Worm (Caenorhabditis elegans): ENCODE results near the gene F42A10.7.

Gene F42A10.7

DNA sequence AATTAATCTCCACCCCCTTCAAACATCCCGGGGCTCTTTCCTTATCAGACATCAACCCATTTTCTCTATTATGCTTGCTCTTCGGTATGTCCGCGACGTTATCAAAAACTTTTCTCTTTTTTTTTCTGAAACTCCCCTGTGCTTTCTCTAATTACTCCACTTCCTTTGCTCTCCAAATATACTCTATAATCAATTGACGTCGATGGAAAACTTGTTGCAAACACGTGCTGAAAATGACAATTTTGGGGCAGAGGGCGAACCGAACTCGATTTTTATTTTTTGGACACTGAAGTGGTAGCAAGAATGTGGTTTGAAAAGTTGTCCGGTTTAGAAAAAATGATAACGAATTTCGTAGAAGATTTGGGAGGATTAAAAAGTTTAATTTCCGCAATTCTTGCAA, 576 bp upstream of the F42A10.7 start:
- no peak for TF ChIP-seq ref-1 (GFP tag; conservative IDR thresholded peaks at IDR 0.05)
- no peak for TF ChIP-seq med-1 (GFP tag; optimal IDR thresholded peaks at IDR 0.05; ENCODE audit: insufficient read depth)

DNA sequence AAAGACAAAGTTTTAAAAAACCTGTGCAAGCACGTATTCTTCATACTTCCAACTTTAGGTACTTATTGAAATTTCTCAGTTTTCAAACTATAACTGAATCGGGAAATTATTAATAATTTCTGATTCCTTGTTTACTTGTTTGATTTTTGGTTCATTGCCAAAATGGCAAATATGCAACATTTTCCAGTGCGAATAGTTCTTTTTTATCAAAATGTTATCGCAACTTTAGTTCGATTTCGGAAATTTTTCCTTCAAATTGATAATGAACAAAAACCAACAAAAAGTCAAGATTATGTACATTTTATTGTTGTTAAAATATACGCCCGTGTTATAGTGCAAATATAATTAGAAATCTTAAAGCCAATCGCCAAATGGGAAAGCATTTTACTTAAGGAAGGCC, 855 bp downstream of the F42A10.7 start:
- TF ChIP-seq ref-1 (GFP tag; conservative IDR thresholded peaks at IDR 0.05) (no peak), ztf-23 (GFP tag; IDR thresholded peaks at IDR 0.05) (no peak), ztf-29 (GFP tag; IDR thresholded peaks at IDR 0.05) (no peak), med-1 (GFP tag; optimal IDR thresholded peaks at IDR 0.05; ENCODE audit: insufficient read depth) (no peak), T22C8.4 (GFP tag; IDR thresholded peaks at IDR 0.05) (no peak), flt-1 (GFP tag; IDR thresholded peaks at IDR 0.05) (no peak), klf-2 (GFP tag; conservative IDR thresholded peaks at IDR 0.05) (no peak), cog-1 (tag; optimal IDR thresholded peaks at IDR 0.05) (no peak), tab-1 (GFP tag; IDR thresholded peaks at IDR 0.05) (no peak)

DNA sequence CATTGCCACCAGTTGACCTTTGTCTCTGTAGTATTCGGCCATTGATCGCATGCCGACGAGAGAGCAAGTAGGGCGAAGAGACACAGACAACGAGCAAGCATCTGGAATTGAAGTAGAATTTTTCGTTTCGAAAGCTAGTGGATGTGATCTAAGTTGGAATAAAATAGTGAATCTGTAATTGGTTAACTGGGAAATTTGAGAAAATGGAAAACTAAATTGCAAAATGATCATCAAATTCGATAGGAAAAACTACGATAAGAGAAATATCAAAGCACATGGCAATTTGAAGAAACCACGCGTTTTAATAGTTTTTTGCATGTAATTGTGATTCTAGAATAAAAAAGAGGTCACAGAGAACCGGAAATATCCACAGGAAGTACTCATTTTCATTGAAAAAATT, 1.7 kb downstream of the F42A10.7 start, which contains the start of gene F42A10.6:
Gene F42A10.6 (minus strand): TSS at position 101 of the 400 bp plus-strand sequence.
- no peak for TF ChIP-seq T22C8.4 (GFP tag; IDR thresholded peaks at IDR 0.05)
- no peak for TF ChIP-seq klf-2 (GFP tag; conservative IDR thresholded peaks at IDR 0.05)
- no peak for TF ChIP-seq cog-1 (tag; optimal IDR thresholded peaks at IDR 0.05)
- no peak for TF ChIP-seq ztf-23 (GFP tag; IDR thresholded peaks at IDR 0.05)
- no peak for TF ChIP-seq ref-1 (GFP tag; conservative IDR thresholded peaks at IDR 0.05)
- TF ChIP-seq ztf-29 (GFP tag; IDR thresholded peaks at IDR 0.05), result no peak
- no peak for TF ChIP-seq med-1 (GFP tag; optimal IDR thresholded peaks at IDR 0.05; ENCODE audit: insufficient read depth)
- no peak for TF ChIP-seq flt-1 (GFP tag; IDR thresholded peaks at IDR 0.05)
- no peak for TF ChIP-seq tab-1 (GFP tag; IDR thresholded peaks at IDR 0.05)

DNA sequence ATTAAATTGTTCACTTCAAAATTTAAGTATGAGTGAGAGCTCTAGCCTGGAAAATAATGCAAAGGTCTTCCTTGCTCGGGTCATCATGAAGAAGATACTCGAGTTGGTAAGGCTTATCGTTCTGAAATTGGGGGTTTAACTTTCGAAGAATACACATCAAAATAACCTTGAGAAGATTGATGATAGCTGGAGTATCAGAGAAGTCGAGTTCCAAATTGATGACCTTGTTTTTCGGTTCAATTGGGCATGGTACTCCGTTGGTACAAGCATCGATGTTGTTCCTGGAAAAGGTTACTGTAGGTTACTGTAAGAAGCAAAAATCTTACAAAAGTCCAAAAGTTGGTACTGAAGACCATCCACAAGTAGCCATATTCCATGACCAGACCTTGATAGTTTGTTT, 2.3 kb downstream of the F42A10.7 start:
- no peak for TF ChIP-seq T22C8.4 (GFP tag; IDR thresholded peaks at IDR 0.05)
- no peak for TF ChIP-seq ref-1 (GFP tag; conservative IDR thresholded peaks at IDR 0.05)
- no peak for TF ChIP-seq flt-1 (GFP tag; IDR thresholded peaks at IDR 0.05)
- no peak for TF ChIP-seq klf-2 (GFP tag; conservative IDR thresholded peaks at IDR 0.05)
- no peak for TF ChIP-seq med-1 (GFP tag; optimal IDR thresholded peaks at IDR 0.05; ENCODE audit: insufficient read depth)
- TF ChIP-seq cog-1 (tag; optimal IDR thresholded peaks at IDR 0.05), result no peak
- TF ChIP-seq tab-1 (GFP tag; IDR thresholded peaks at IDR 0.05), result no peak
- no peak for TF ChIP-seq ztf-29 (GFP tag; IDR thresholded peaks at IDR 0.05)
- TF ChIP-seq ztf-23 (GFP tag; IDR thresholded peaks at IDR 0.05), result no peak

DNA sequence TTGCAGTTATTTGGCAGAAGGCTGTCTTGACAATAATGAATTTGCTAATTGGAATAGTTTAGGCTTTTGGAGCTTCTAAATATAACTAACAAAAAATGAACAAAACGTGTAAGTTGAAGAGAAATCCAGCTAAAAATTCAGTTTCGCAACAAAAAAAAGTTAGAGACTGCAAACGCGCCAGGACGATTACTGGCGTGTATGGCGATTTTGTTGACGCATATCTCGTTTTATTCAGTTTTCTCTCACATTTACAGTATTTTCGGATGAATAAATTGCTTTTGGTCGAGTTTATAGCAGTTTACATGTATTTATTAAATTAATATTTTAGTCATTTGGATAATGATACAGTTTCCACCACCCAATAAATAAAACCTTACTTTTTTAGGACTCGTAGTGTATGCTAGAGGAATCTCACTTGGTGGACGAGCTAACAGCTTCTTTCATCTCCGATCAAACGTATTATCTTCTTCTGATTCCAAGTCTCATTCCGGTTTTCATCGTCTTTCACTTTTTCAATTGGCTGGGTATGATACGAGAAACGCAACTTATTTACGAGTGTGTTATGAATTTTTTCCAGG, 5.4 kb downstream of the F42A10.7 start, which contains the start of the genes abcf-3 and F42A10.5:
Gene abcf-3 (plus strand): TSS at position 384 of the 578 bp plus-strand sequence.
Gene F42A10.5 (minus strand): TSS at position 458 of the 578 bp plus-strand sequence.
- no peak for TF ChIP-seq ztf-23 (GFP tag; IDR thresholded peaks at IDR 0.05)
- TF ChIP-seq ztf-29 (GFP tag; IDR thresholded peaks at IDR 0.05), result no peak
- TF ChIP-seq flt-1 (GFP tag; IDR thresholded peaks at IDR 0.05), result 0 out of 2 replicates have a peak, but pooled peaks have one; percentile 45

DNA sequence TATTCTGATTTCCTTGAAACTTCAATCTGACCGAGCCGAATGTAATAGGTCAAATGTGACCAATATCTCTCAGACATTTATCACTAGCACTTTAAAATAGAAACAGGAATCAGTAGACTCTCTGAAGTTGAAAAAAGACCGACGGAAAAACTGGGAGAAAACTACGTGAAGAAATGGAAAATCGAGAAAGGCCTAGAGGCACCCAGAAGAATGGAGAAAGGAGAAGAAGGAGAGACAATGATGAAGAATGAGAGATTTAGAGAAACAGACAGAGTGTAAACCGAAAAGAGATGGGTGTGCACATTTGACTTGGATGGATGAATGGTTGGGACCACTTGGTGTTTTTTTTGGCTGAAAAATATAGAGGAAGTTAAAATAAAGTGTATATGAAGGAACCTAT, 8.4 kb downstream of the F42A10.7 start:
- TF ChIP-seq tab-1 (GFP tag; IDR thresholded peaks at IDR 0.05) (no peak), T22C8.4 (GFP tag; IDR thresholded peaks at IDR 0.05) (no peak), cog-1 (tag; optimal IDR thresholded peaks at IDR 0.05) (no peak), flt-1 (GFP tag; IDR thresholded peaks at IDR 0.05) (no peak), klf-2 (GFP tag; conservative IDR thresholded peaks at IDR 0.05) (no peak), ztf-23 (GFP tag; IDR thresholded peaks at IDR 0.05) (no peak), ztf-29 (GFP tag; IDR thresholded peaks at IDR 0.05) (no peak), ref-1 (GFP tag; conservative IDR thresholded peaks at IDR 0.05) (no peak), med-1 (GFP tag; optimal IDR thresholded peaks at IDR 0.05; ENCODE audit: insufficient read depth) (no peak)

DNA sequence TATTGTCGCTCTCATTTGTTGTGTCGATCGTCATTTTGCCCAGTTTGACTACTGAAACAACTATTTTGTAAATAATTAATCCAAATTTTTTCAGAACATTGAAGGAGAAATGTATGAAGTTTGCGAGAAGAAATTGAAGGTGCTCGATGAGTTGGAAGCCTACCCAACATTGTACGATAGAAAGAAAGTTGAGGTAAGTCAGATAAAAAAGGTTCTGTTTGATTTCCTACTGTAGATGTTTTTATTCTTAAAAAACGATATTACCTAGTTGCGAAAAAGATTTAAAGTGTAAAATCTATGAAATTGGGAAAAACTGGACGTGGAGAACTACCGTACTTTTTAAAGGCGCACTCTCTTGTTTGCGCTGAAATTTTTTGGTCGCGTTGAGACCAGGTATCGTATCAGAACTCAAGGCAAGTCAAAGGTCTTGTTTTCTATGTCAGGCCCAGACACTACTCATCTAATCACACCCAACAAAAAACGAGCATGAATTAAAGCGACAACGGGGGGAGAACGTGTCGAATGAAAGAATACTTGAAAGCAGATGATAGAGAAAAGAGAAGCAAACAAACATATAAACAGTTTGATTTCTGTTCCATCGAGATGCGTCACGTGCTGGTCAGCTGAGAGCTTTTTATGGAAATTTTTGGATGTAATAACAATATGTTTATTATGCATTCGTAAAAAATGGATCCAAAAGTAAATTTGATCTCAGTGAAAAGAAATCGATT, 9.8 kb downstream of the F42A10.7 start, which contains the start of gene efk-1:
Gene efk-1 (minus strand): TSS at position 51 of the 731 bp plus-strand sequence.
- no peak for TF ChIP-seq med-1 (GFP tag; optimal IDR thresholded peaks at IDR 0.05; ENCODE audit: insufficient read depth)
- TF ChIP-seq ztf-29 (GFP tag; IDR thresholded peaks at IDR 0.05), result no peak
- no peak for TF ChIP-seq cog-1 (tag; optimal IDR thresholded peaks at IDR 0.05)
- no peak for TF ChIP-seq klf-2 (GFP tag; conservative IDR thresholded peaks at IDR 0.05)
- TF ChIP-seq ztf-23 (GFP tag; IDR thresholded peaks at IDR 0.05), result no peak

DNA sequence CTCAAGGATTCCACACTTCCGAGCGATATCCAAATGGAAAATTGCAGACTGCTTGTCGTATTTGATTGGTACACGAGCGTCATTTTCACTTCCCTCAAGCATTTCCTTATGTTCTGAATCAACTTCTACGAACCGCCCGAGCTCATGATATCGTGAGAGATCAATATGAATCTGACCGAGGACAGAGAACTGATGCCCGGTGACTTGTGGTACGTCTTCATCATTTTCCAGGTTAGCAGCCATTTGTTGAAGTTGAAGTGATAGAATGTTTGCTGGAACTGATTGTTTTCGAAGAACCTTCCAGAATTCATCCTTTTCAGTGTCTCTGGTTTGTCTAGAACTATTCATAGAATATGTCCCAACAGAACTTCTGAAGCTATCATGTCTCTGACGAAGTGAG, 11.9 kb downstream of the F42A10.7 start:
- TF ChIP-seq T22C8.4 (GFP tag; IDR thresholded peaks at IDR 0.05), result no peak

DNA sequence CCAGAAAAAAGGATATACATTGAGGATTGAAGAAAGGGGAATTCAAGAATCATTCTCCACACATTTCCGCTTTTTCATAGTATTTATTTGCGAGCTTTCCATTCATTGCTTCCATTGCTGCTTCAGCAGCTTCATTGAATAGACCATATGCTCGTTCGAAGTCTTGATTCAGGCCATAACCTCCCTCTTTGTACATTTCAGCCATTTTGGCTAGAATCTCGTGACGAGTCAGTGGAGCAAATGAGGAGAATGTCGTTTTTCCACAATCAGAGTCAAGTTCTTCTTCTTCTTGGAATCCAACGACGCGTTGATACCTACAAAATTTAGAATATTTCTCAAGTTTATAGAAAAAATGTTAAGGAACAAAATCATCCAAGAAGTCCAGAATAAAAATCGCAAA, 13.2 kb downstream of the F42A10.7 start:
- TF ChIP-seq med-1 (GFP tag; optimal IDR thresholded peaks at IDR 0.05; ENCODE audit: insufficient read depth), result no peak
- TF ChIP-seq ref-1 (GFP tag; conservative IDR thresholded peaks at IDR 0.05), result no peak
- no peak for TF ChIP-seq flt-1 (GFP tag; IDR thresholded peaks at IDR 0.05)
- no peak for TF ChIP-seq ztf-29 (GFP tag; IDR thresholded peaks at IDR 0.05)
- TF ChIP-seq ztf-23 (GFP tag; IDR thresholded peaks at IDR 0.05), result no peak
- no peak for TF ChIP-seq T22C8.4 (GFP tag; IDR thresholded peaks at IDR 0.05)
- no peak for TF ChIP-seq klf-2 (GFP tag; conservative IDR thresholded peaks at IDR 0.05)
- no peak for TF ChIP-seq cog-1 (tag; optimal IDR thresholded peaks at IDR 0.05)
- TF ChIP-seq tab-1 (GFP tag; IDR thresholded peaks at IDR 0.05), result no peak

DNA sequence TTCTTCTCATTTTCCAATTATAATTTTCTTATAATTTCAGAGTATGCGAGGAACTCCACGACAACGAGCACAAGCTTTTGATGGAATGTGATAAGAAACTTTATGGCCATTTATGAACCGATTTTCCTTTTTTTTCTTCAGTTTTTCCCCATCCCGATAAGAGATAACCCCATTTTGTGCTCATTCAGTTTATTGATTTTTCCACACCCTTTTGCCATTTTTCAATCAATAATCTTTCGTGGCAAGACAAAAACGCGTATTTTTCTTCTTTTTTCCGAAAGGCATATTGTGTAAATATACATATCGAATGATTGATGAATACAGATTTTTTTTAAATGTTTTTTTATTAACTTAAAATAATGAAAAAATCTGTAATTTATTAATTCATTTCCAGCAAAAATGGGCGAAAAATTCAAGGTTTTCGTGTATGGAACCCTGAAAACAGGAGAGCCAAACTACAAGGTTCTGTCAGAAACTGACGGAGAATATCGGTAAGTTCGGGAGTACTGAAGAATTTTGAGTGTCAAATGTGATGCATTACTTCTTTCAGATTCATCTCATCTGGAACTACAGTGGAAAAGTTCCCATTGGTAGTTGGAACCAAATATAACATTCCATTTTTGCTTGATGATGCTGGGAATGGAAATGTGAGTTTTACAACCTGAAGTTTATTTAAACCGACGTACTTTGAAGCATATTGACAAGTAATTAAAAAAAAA, 14.1 kb downstream of the F42A10.7 start, which contains the start of gene F42A10.9:
Gene F42A10.9 (plus strand): TSS at position 321 of the 719 bp plus-strand sequence.
- no peak for TF ChIP-seq ztf-23 (GFP tag; IDR thresholded peaks at IDR 0.05)
- 0 out of 2 replicates have a peak, but pooled peaks have one; percentile 16 for TF ChIP-seq T22C8.4 (GFP tag; IDR thresholded peaks at IDR 0.05)
